Worm (Caenorhabditis elegans) whole organism, L2 larva: ENCODE measurements around the gene gcy-5.

Experiments
- R02D3.7 ChIP-seq: fragments of 150-350 bp; optimal IDR thresholded peaks from 2 replicates; lab custom pipeline; 2014; ENCODE audit warnings: missing biosample characterization, missing genetic modification characterization
- lin-13 ChIP-seq: fragments of 150-350 bp; optimal IDR thresholded peaks from 2 replicates; lab custom pipeline; 2014; ENCODE audit warnings: missing biosample characterization, missing genetic modification reagents, missing genetic modification characterization
- mab-5 ChIP-seq: fragments of 150-350 bp; optimal IDR thresholded peaks from 2 replicates; lab custom pipeline; 2014; ENCODE audit warnings: missing biosample characterization, missing genetic modification characterization
- nhr-237 ChIP-seq: fragments of 150-350 bp; optimal IDR thresholded peaks from 2 replicates; lab custom pipeline; 2014; ENCODE audit warnings: missing biosample characterization, missing genetic modification characterization

ce11 chrII:10309337-10309736 is 6.7 kb downstream of the gcy-5 start, which contains the start of gene ZK970.8:
- no peak for TF ChIP-seq mab-5 (tag; lab: Kevin White, UChicago)
- TF ChIP-seq R02D3.7, result no peak
- no peak for TF ChIP-seq nhr-237
- TF ChIP-seq lin-13 (GFP tag; lab: Kevin White, UChicago), result no peak
